Worm (Caenorhabditis elegans) whole organism, midembryonic: ENCODE measurements around the gene srh-33.

ENCODE experiments used
- cog-1 ChIP-seq: sonication (generic microtip); optimal IDR thresholded peaks from 2 replicates; lab custom pipeline; 2016; ENCODE audit warnings: missing genetic modification characterization, missing compliant biosample characterization
- flt-1 ChIP-seq: fragments of 200-800 bp; sonication (Bioruptor generic); IDR thresholded peaks from 2 replicates; pipeline ENCODE4 v1.3.6; 2022; ENCODE audit warnings: missing genetic modification characterization, missing compliant biosample characterization
- klf-2 ChIP-seq: fragments of 200-800 bp; sonication (Bioruptor generic); conservative IDR thresholded peaks from 2 replicates; pipeline ENCODE4 v1.3.6; 2022; ENCODE audit warnings: missing genetic modification reagents, missing genetic modification characterization, missing compliant biosample characterization
- med-1 ChIP-seq: sonication (generic microtip); optimal IDR thresholded peaks from 2 replicates; lab custom pipeline; 2017; ENCODE audit warnings: missing genetic modification characterization, mild to moderate bottlenecking, missing compliant biosample characterization, antibody characterized with exemption, missing genetic modification reagents; ENCODE audit not compliant: insufficient read depth
- ref-1 ChIP-seq: fragments of 200-800 bp; sonication (Bioruptor generic); conservative IDR thresholded peaks from 2 replicates; pipeline ENCODE4 v1.3.6; 2022; ENCODE audit warnings: missing genetic modification reagents, missing genetic modification characterization, missing compliant biosample characterization
- tab-1 ChIP-seq: fragments of 200-800 bp; sonication (Bioruptor generic); IDR thresholded peaks from 2 replicates; pipeline ENCODE4 v1.3.6; 2022; ENCODE audit warnings: missing genetic modification characterization, missing compliant biosample characterization
- ztf-23 ChIP-seq: fragments of 200-800 bp; sonication (Bioruptor generic); IDR thresholded peaks from 2 replicates; pipeline ENCODE4 v1.3.6; 2022; ENCODE audit warnings: missing genetic modification reagents, missing genetic modification characterization, missing compliant biosample characterization

- TF ChIP-seq ztf-23 (no peak), klf-2 (GFP tag; lab: Robert Waterston, UW) (no peak), flt-1 (no peak), cog-1 (tag; lab: Kevin White, UChicago) (no peak), ref-1 (GFP tag; lab: Robert Waterston, UW) (no peak), tab-1 (GFP tag; lab: Robert Waterston, UW) (no peak), med-1 (GFP tag; lab: Kevin White, UChicago) (no peak)
Measured at ce11 chrV:433898-434297, 9.2 kb downstream of the srh-33 start, which contains the start of gene B0554.2.
